Worm (Caenorhabditis elegans): ENCODE data around the gene F26D10.13.

F26D10.13 gene

DNA sequence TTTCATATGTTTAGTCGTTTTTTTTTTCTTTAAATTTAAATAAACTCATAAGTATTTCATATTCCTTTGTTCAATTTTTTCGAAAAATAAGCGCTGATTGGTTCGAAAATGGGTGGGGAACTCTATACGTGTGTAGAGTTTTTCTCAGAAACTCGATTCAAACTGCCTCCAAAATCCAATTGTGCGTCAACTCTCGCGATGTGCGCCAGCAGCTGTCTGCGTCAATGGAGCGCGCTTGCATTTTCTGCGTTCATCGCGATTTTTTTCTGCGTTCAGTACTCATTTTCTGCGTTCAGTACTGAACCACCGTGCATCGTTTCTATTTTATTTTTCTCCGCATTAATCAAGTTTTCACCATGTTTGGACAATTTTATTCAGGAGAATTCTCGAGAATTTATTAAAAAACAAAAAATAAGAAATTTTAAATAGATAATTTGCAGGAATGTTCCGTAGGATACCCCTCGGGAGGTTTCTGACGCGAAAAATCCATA is 14.9 kb downstream of the F26D10.13 start, which contains the start of gene eelo-2 (continued):
- TF ChIP-seq rnt-1 (tag; optimal IDR thresholded peaks at IDR 0.05) (peak; percentile 99), egl-13 (tag; optimal IDR thresholded peaks at IDR 0.05) (peak; percentile 97), efl-1 (optimal IDR thresholded peaks at IDR 0.05) (peak; percentile 100), efl-1 (GFP tag; optimal IDR thresholded peaks at IDR 0.05 in 1 of 2) (peak; percentile 100), C16A3.4 (tag; optimal IDR thresholded peaks at IDR 0.05) (peak; percentile 100), lsy-2 (tag; optimal IDR thresholded peaks at IDR 0.05) (peak; percentile 97), ceh-90 (tag; optimal IDR thresholded peaks at IDR 0.05) (peak; percentile 68), snu-23 (GFP tag; optimal IDR thresholded peaks at IDR 0.05) (peak; percentile 99), nhr-76 (tag; optimal IDR thresholded peaks at IDR 0.05) (peak; percentile 80), ces-1 (GFP tag; optimal IDR thresholded peaks at IDR 0.05) (peak; percentile 17), nhr-12 (tag; optimal IDR thresholded peaks at IDR 0.05) (peak; percentile 73), ztf-11 (tag; optimal IDR thresholded peaks at IDR 0.05) (peak; percentile 62 to 95), lin-13 (GFP tag; optimal IDR thresholded peaks at IDR 0.05) (peak; percentile 99), lin-14 (GFP tag; optimal IDR thresholded peaks at IDR 0.05) (peak; percentile 99), Y116A8C.19 (tag; optimal IDR thresholded peaks at IDR 0.05; ENCODE audit: borderline replicate concordance) (no peak), swsn-7 (tag; optimal IDR thresholded peaks at IDR 0.05) (peak; percentile 99), pag-3 (tag; optimal IDR thresholded peaks at IDR 0.05; ENCODE audit: borderline replicate concordance, insufficient read depth) (peak; percentile 74), ama-1 (optimal IDR thresholded peaks at IDR 0.05) (peak; percentile 84), fkh-8 (tag; optimal IDR thresholded peaks at IDR 0.05) (peak; percentile 99), unc-98 (GFP tag; IDR thresholded peaks at IDR 0.05) (peak; percentile 83), pax-3 (tag; optimal IDR thresholded peaks at IDR 0.05) (peak; percentile 98), elt-3 (tag; optimal IDR thresholded peaks at IDR 0.05) (peak; percentile 60 to 97 (median 88)), hlh-4 (tag; optimal IDR thresholded peaks at IDR 0.05) (no peak), nhr-11 (tag; optimal IDR thresholded peaks at IDR 0.05) (peak; percentile 97), sox-4 (tag; optimal IDR thresholded peaks at IDR 0.05) (peak; percentile 96), lin-39 (tag; optimal IDR thresholded peaks at IDR 0.05) (peak; percentile 99), fos-1 (tag; optimal IDR thresholded peaks at IDR 0.05) (peak; percentile 96), isw-1 (GFP tag; IDR thresholded peaks at IDR 0.05) (peak; percentile 98), vab-15 (tag; optimal IDR thresholded peaks at IDR 0.05) (peak; percentile 88), alr-1 (tag; optimal IDR thresholded peaks at IDR 0.05; ENCODE audit: borderline replicate concordance) (no peak), ceh-88 (GFP tag; IDR thresholded peaks at IDR 0.05) (peak; percentile 95), aha-1 (tag; optimal IDR thresholded peaks at IDR 0.05) (peak; percentile 97)

DNA sequence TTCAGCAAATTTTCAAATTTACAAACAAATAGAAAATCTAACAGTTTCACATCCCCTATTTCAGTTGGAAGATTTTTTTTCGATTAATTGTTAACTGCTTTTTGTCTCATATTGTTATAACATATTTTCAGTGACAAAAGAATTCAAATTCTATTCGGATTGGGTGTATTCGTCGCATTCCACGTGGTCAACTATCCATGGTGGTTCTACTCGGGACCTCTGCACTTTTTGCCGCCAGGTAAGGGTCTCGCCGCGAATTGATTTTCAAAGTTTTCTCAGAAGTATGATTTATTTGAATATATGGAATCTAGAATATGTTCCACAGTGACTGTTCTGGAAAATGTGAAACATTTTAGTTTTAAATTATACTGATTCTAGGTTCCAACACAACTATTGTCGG is 16.1 kb downstream of the F26D10.13 start:
- no peak for TF ChIP-seq aly-2 (tag; optimal IDR thresholded peaks at IDR 0.05)
- no peak for TF ChIP-seq nhr-47 (tag; optimal IDR thresholded peaks at IDR 0.05)
- TF ChIP-seq zag-1 (tag; optimal IDR thresholded peaks at IDR 0.05) = no peak
- TF ChIP-seq pag-3 (tag; optimal IDR thresholded peaks at IDR 0.05; ENCODE audit: borderline replicate concordance, insufficient read depth) = no peak
- TF ChIP-seq lin-39 (tag; optimal IDR thresholded peaks at IDR 0.05) = no peak
- TF ChIP-seq efl-3 (GFP tag; optimal IDR thresholded peaks at IDR 0.05) = no peak
- no peak for TF ChIP-seq fkh-10 (GFP tag; optimal IDR thresholded peaks at IDR 0.05)

ce11 chrIV:17247184-17247583 is 17.4 kb downstream of the F26D10.13 start:
- TF ChIP-seq nhr-85 (tag) (peak; percentile 46), efl-1 (optimal IDR thresholded peaks at IDR 0.05) (no peak), efl-1 (GFP tag; optimal IDR thresholded peaks at IDR 0.05 in 1 of 2) (peak in 1 of 2 experiments; percentile 73), aly-2 (tag; optimal IDR thresholded peaks at IDR 0.05) (no peak)

DNA sequence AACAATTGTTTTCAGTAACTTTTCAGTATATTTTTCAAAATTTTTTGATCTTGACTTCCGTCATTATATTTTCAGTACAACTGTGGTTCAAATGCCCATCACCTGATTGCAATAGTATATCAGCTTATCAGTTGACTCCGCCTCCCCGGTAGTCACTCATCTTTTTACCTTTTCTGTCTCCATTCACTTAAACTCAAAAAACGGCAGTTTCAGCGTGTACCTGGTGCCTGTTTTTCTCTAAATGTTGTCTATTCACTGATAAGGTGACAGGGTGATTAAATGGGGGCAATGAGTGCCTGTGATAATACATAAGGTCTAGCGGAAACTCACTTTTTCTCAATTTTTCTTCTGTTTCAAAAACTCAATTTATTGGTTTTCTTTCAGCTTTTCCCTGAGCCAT is 19.4 kb downstream of the F26D10.13 start, which contains the start of gene ZK550.2:
ZK550.2 (plus strand) TSS at position 385 of the 400 bp plus-strand sequence.
- TF ChIP-seq pax-3 (tag; optimal IDR thresholded peaks at IDR 0.05) (no peak), nhr-77 (tag; optimal IDR thresholded peaks at IDR 0.05) (no peak), blmp-1 (tag; optimal IDR thresholded peaks at IDR 0.05) (no peak), hlh-4 (tag; optimal IDR thresholded peaks at IDR 0.05) (no peak), nhr-84 (tag; optimal IDR thresholded peaks at IDR 0.05) (no peak), lin-14 (GFP tag; optimal IDR thresholded peaks at IDR 0.05) (no peak), lin-35 (GFP tag; optimal IDR thresholded peaks at IDR 0.05) (peak in 1 of 2 experiments; percentile 67), aly-2 (tag; optimal IDR thresholded peaks at IDR 0.05) (no peak), nhr-28 (tag; optimal IDR thresholded peaks at IDR 0.05) (no peak), nhr-20 (tag; optimal IDR thresholded peaks at IDR 0.05) (peak; percentile 37), lin-13 (GFP tag; optimal IDR thresholded peaks at IDR 0.05) (no peak), ceh-90 (tag; optimal IDR thresholded peaks at IDR 0.05) (no peak), elt-2 (tag; optimal IDR thresholded peaks at IDR 0.05) (peak; percentile 99), jun-1 (tag; optimal IDR thresholded peaks at IDR 0.05) (peak; percentile 62), elt-3 (tag; optimal IDR thresholded peaks at IDR 0.05) (no peak), efl-1 (optimal IDR thresholded peaks at IDR 0.05) (no peak), efl-1 (GFP tag; optimal IDR thresholded peaks at IDR 0.05 in 1 of 2) (no peak), pqm-1 (tag; optimal IDR thresholded peaks at IDR 0.05) (peak; percentile 95), nhr-90 (tag; optimal IDR thresholded peaks at IDR 0.05; ENCODE audit: poor library complexity) (peak; percentile 21)
